Worm (Caenorhabditis elegans): ENCODE data around the gene gcy-19.
"Not testable (repeated sequence)": the region's sequence is repeated elsewhere in the genome, so short reads cannot be mapped to it uniquely, and the experiment has no call there.

gcy-19 gene

DNA sequence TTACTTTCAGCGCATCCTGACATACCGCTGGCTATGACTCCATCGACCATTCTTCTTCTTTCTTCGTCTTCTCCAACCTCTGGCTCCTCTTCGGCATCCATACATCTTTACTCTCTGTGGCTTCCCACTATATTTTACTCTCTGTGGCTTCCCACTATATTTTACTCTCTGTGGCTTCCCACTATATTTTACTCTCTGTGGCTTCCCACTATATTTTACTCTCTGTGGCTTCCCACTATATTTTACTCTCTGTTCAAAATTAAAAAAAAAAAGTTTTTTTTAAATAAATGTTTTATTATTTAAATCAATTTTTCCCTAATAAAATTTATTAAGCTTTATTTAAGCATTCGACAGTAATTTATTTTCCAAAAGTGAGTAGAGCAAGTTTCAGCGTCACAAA lies 31.4 kb upstream of the gcy-19 start, which contains the start of gene F39E9.14:
Gene F39E9.14, minus strand, starts transcription at position 101 of the 400 bp plus-strand sequence.
- TF ChIP-seq mbf-1, F13H6.1, nhr-6 (tag; optimal IDR thresholded peaks at IDR 0.05): not testable (repeated sequence)

DNA sequence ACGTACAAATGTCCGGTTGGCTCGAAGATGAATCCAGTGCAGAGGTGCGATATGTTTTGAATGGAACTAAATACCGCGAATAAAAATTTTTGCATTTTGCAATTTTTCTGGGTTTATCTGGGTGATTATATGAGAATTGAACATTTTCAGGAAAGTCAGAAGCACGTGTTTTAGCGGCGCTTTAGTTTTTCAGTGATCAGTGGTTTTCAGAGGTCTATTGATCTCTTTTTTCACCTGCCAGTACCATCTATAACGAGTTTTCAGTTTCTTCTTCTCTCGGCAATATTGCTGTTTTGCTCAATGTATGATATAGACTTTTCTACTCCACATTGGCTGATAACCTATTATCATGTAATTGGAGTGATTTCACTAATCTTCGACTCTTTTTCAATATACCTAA lies 27.9 kb upstream of the gcy-19 start, which contains the start of gene sri-63:
Gene sri-63, plus strand, starts transcription at position 301 of the 400 bp plus-strand sequence.
- TF ChIP-seq ztf-4 (tag; optimal IDR thresholded peaks at IDR 0.05) = no peak
- no peak for TF ChIP-seq F13H6.1 (tag; optimal IDR thresholded peaks at IDR 0.05)
- TF ChIP-seq ama-1 (optimal IDR thresholded peaks at IDR 0.05) = no peak
- TF ChIP-seq C34F6.9 (tag; optimal IDR thresholded peaks at IDR 0.05) = no peak
- no peak for TF ChIP-seq nhr-129 (tag; optimal IDR thresholded peaks at IDR 0.05)
- no peak for TF ChIP-seq unc-62 (GFP tag; optimal IDR thresholded peaks at IDR 0.05)
- TF ChIP-seq nhr-21 (tag; optimal IDR thresholded peaks at IDR 0.05) = no peak

DNA sequence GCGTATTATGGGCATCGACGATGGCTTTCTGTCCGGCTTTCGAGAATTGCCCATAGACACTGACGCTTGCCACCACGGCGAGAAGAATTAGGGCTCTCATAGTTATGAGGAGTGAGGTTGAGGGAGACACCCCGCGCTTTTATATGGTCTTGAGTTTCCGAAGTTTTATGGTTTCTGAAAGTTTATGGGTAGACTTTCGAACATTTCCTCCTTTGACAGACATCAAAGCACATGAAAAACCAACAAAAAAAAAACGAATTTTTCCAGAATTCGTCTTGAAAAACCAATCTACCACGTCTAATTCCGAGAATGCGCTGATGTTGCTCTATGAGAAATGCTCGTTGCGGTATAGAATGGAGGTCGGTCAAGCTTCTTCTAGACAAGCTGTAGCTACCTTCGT lies 25.4 kb upstream of the gcy-19 start, which contains the start of gene scl-15:
Gene scl-15, minus strand, starts transcription at position 101 of the 400 bp plus-strand sequence.
- TF ChIP-seq nhr-77 (tag; optimal IDR thresholded peaks at IDR 0.05) (no peak), lin-39 (tag; optimal IDR thresholded peaks at IDR 0.05) (no peak), snpc-4 (tag; optimal IDR thresholded peaks at IDR 0.05) (no peak), F13H6.1 (tag; optimal IDR thresholded peaks at IDR 0.05) (no peak), elt-3 (tag; optimal IDR thresholded peaks at IDR 0.05) (no peak), R02D3.7 (tag; optimal IDR thresholded peaks at IDR 0.05) (no peak), unc-39 (tag; optimal IDR thresholded peaks at IDR 0.05) (no peak), ztf-1 (GFP tag; conservative IDR thresholded peaks at IDR 0.05) (no peak), nhr-11 (tag; optimal IDR thresholded peaks at IDR 0.05) (no peak), lin-13 (GFP tag; optimal IDR thresholded peaks at IDR 0.05) (no peak), lin-11 (tag; optimal IDR thresholded peaks at IDR 0.05) (no peak), crh-2 (tag; optimal IDR thresholded peaks at IDR 0.05) (no peak), mab-5 (tag; optimal IDR thresholded peaks at IDR 0.05) (no peak), sma-9 (GFP tag; optimal IDR thresholded peaks at IDR 0.05) (no peak), sma-9 (tag; optimal IDR thresholded peaks at IDR 0.05) (no peak), lsy-2 (tag; optimal IDR thresholded peaks at IDR 0.05) (no peak)

DNA sequence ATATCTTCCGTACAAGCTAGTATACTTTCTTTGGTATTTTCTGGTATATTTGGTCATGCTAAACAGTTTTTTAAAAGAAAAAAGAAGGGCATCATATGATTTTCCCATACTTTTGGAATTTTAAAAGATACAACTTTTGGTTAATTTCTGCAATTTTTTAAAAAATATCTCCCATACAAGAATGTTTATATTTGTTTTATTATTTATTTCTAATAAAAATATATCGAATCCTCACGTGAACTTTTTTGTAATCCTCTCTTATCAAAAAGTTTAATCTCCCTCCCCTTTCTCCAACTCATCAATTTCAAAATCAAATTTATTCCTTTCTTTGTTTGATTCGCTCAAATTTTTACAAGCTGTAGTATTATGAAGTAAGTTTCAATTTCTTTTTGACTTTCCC lies 23.2 kb upstream of the gcy-19 start, which contains the start of gene nep-13:
Gene nep-13, plus strand, starts transcription at position 301 of the 400 bp plus-strand sequence.
- no peak for TF ChIP-seq Y55F3AM.14 (GFP tag; optimal IDR thresholded peaks at IDR 0.05)
- TF ChIP-seq nhr-21 (tag; optimal IDR thresholded peaks at IDR 0.05) = no peak
- TF ChIP-seq nhr-12 (tag; optimal IDR thresholded peaks at IDR 0.05) = no peak
- no peak for TF ChIP-seq nhr-11 (tag; optimal IDR thresholded peaks at IDR 0.05)
- no peak for TF ChIP-seq fos-1 (tag; optimal IDR thresholded peaks at IDR 0.05)
- TF ChIP-seq egl-27 (tag; optimal IDR thresholded peaks at IDR 0.05) = no peak
- TF ChIP-seq mbf-1 (tag; optimal IDR thresholded peaks at IDR 0.05) = no peak
- TF ChIP-seq elt-3 (tag; optimal IDR thresholded peaks at IDR 0.05) = no peak
- no peak for TF ChIP-seq dmd-4 (tag; optimal IDR thresholded peaks at IDR 0.05)
- TF ChIP-seq snpc-4 (tag; optimal IDR thresholded peaks at IDR 0.05) = no peak
- no peak for TF ChIP-seq nhr-6 (tag; optimal IDR thresholded peaks at IDR 0.05)
- no peak for TF ChIP-seq ZK546.5 (tag; optimal IDR thresholded peaks at IDR 0.05)
- TF ChIP-seq sma-9 (GFP tag; optimal IDR thresholded peaks at IDR 0.05) = no peak
- TF ChIP-seq sma-9 (tag; optimal IDR thresholded peaks at IDR 0.05) = no peak
- no peak for TF ChIP-seq F13H6.1 (tag; optimal IDR thresholded peaks at IDR 0.05)
- TF ChIP-seq unc-62 (GFP tag; optimal IDR thresholded peaks at IDR 0.05) = no peak
- TF ChIP-seq nhr-129 (tag; optimal IDR thresholded peaks at IDR 0.05) = no peak
- TF ChIP-seq lin-13 (GFP tag; optimal IDR thresholded peaks at IDR 0.05) = no peak
- TF ChIP-seq R02D3.7 (tag; optimal IDR thresholded peaks at IDR 0.05) = no peak

DNA sequence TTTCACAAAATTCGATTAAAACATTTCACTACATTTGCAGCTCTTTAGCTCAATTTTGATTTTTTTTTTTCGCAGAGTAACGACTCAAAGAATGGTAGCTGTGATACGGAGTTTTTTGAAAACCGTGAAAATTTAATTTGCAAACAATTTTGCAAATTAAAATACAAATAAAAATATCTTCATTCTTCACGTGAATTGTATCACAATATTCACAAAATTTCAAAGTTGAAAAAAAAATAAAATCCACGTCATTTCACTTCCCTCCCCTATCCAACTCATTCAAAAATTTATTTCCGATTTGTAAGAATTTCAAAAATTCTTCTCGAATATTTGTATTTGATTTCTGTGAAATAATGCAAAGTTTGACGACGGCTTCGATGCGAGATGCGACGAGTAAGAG lies 19.5 kb upstream of the gcy-19 start, which contains the start of gene wht-4:
Gene wht-4, plus strand, starts transcription at position 301 of the 400 bp plus-strand sequence.
- TF ChIP-seq lin-11 (tag; optimal IDR thresholded peaks at IDR 0.05) = no peak
- no peak for TF ChIP-seq unc-62 (GFP tag; optimal IDR thresholded peaks at IDR 0.05)
- TF ChIP-seq R02D3.7 (tag; optimal IDR thresholded peaks at IDR 0.05) = no peak
- no peak for TF ChIP-seq zag-1 (tag; optimal IDR thresholded peaks at IDR 0.05)
- no peak for TF ChIP-seq fos-1 (tag; optimal IDR thresholded peaks at IDR 0.05)
- no peak for TF ChIP-seq ztf-4 (tag; optimal IDR thresholded peaks at IDR 0.05)
- no peak for TF ChIP-seq nhr-6 (tag; optimal IDR thresholded peaks at IDR 0.05)
- TF ChIP-seq snpc-4 (tag; optimal IDR thresholded peaks at IDR 0.05) = no peak
- no peak for TF ChIP-seq aly-2 (tag; optimal IDR thresholded peaks at IDR 0.05)
- no peak for TF ChIP-seq unc-55 (GFP tag; optimal IDR thresholded peaks at IDR 0.05)
- TF ChIP-seq gmeb-1 (tag; optimal IDR thresholded peaks at IDR 0.05) = no peak
- no peak for TF ChIP-seq mab-5 (tag; optimal IDR thresholded peaks at IDR 0.05)
- no peak for TF ChIP-seq crh-2 (tag; optimal IDR thresholded peaks at IDR 0.05)
- TF ChIP-seq mbf-1 (tag; optimal IDR thresholded peaks at IDR 0.05) = no peak
- TF ChIP-seq sma-3 (GFP tag; optimal IDR thresholded peaks at IDR 0.05) = no peak

All from whole organism, L2 larva.